Worm (Caenorhabditis elegans) whole organism, late embryonic: ENCODE results near the gene srlf-16.

Source experiments
- ets-4 ChIP-seq: sonication (generic microtip); optimal IDR thresholded peaks from 2 replicates; lab custom pipeline; 2016; ENCODE audit warnings: missing genetic modification characterization, missing compliant biosample characterization
- unc-86 ChIP-seq: sonication (generic microtip); optimal IDR thresholded peaks from 2 replicates; lab custom pipeline; 2016; ENCODE audit warnings: missing genetic modification characterization, missing compliant biosample characterization

DNA sequence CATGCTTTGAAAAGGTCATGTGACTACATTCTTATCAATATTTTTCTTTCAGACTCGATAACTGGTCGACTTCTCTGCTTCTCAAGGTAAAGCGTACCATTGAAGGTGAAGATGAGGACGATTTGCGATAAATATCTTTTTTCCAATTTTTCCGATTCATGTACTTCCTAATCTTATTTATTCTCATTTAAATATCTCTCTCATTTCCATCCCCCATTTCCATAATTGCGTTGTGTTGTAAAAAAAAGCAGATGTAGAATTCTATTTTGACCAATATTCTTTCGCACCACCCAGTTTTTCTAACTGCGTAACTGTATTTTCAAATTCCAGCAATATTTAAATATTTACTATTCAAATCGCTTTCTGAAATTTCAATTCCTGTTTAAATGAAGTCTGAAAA lies 28.4 kb downstream of the srlf-16 start, which contains the start of gene D1014.4:
- no peak for TF ChIP-seq ets-4 (tag; lab: Kevin White, UChicago)
- TF ChIP-seq unc-86 (tag; lab: Kevin White, UChicago), result no peak
